Worm (Caenorhabditis elegans) whole organism, L4/young adult: ENCODE results near the gene mans-2.

Experiments
- W03F9.2 ChIP-seq: fragments of 150-350 bp; optimal IDR thresholded peaks from 2 replicates; lab custom pipeline; 2014; ENCODE audit warnings: missing biosample characterization, missing genetic modification characterization
- dao-5 ChIP-seq: sonication (generic microtip); optimal IDR thresholded peaks from 2 replicates; lab custom pipeline; 2016; ENCODE audit warnings: missing genotype, missing genetic modification characterization, moderate library complexity, missing compliant biosample characterization
- him-1 ChIP-seq: sonication (generic microtip); optimal IDR thresholded peaks from 2 replicates; lab custom pipeline; 2016; ENCODE audit warnings: missing genotype, missing genetic modification reagents, missing genetic modification characterization, missing compliant biosample characterization

DNA sequence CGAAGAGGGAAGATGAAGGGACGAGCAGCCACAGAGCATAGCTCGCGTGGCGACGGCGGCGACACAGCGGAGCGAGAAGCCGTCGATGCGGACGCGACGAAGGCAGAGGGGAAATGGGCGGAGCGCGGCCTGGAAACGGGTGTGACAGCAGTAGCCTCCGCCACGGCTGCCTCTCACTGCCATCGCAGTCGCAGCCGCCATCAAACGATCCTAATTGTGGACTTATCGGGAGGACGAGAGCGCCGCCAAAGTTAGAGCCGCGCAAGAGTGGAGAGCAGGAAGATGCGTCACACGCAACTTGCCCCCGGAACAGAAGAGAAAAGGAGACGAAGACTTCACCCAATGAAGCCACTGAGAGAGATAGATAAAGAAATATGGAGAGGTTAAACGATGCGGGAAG is 39.0 kb upstream of the mans-2 start:
- no peak for TF ChIP-seq dao-5 (tag; lab: Kevin White, UChicago)
- peak; percentile 41 for TF ChIP-seq him-1
- TF ChIP-seq W03F9.2: no peak
